Fruit fly (Drosophila melanogaster) whole organism, embryonic: ENCODE measurements around the gene cni.

Experiments
- Antp ChIP-seq: fragments of 200-800 bp; sonication (Bioruptor generic); optimal IDR thresholded peaks from 3 replicates; lab custom pipeline; 2016; ENCODE audit warnings: missing biosample characterization, missing genetic modification characterization
- CG10147 ChIP-seq: fragments of 200-800 bp; sonication (Bioruptor generic); optimal IDR thresholded peaks from 2 replicates; lab custom pipeline; 2019; ENCODE audit warnings: missing biosample characterization, mild to moderate bottlenecking, missing genetic modification characterization, moderate library complexity
- CG10366 ChIP-seq: fragments of 200-800 bp; sonication (Bioruptor generic); IDR thresholded peaks from 2 replicates; pipeline ENCODE4 v1.3.6; 2022; ENCODE audit warnings: missing biosample characterization, missing genetic modification characterization
- CG11456 ChIP-seq: fragments of 200-800 bp; sonication (Bioruptor generic); IDR thresholded peaks from 3 replicates; pipeline ENCODE4 v1.3.6; 2022; ENCODE audit warnings: missing biosample characterization, missing genetic modification characterization
- CG11695 ChIP-seq: fragments of 200-800 bp; sonication (Bioruptor generic); IDR thresholded peaks from 3 replicates; pipeline ENCODE4 v1.3.6; 2022; ENCODE audit warnings: missing biosample characterization, missing genetic modification characterization
- CG12236 ChIP-seq: fragments of 200-800 bp; sonication (Bioruptor generic); optimal IDR thresholded peaks from 2 replicates; lab custom pipeline; 2016; ENCODE audit warnings: missing biosample characterization, missing genetic modification characterization
- CG14050 ChIP-seq: fragments of 200-800 bp; sonication (Bioruptor generic); IDR thresholded peaks from 3 replicates; pipeline ENCODE4 v1.3.6; 2022; ENCODE audit warnings: missing biosample characterization, missing genetic modification characterization
- CG15011 ChIP-seq: fragments of 200-800 bp; sonication (Bioruptor generic); optimal IDR thresholded peaks from 3 replicates; lab custom pipeline; 2018; ENCODE audit warnings: missing biosample characterization, mild to moderate bottlenecking, missing genetic modification characterization
- CG1529 ChIP-seq: fragments of 200-800 bp; sonication (Bioruptor generic); optimal IDR thresholded peaks from 3 replicates; lab custom pipeline; 2018; ENCODE audit warnings: missing biosample characterization, missing genetic modification characterization
- CG15601 ChIP-seq: fragments of 200-800 bp; sonication (Bioruptor generic); optimal IDR thresholded peaks from 3 replicates; lab custom pipeline; 2019; ENCODE audit warnings: missing biosample characterization, mild to moderate bottlenecking, missing genetic modification characterization, moderate library complexity
- CG1832 ChIP-seq: fragments of 200-800 bp; sonication (Bioruptor generic); optimal IDR thresholded peaks from 2 replicates; lab custom pipeline; 2017; ENCODE audit warnings: missing biosample characterization, mild to moderate bottlenecking, missing genetic modification characterization, inconsistent platforms
- CG18476 ChIP-seq: fragments of 200-800 bp; sonication (Bioruptor generic); optimal IDR thresholded peaks from 2 replicates; lab custom pipeline; 2016; ENCODE audit warnings: missing biosample characterization, mild to moderate bottlenecking, missing genetic modification characterization
- CG18599 ChIP-seq: fragments of 200-800 bp; sonication (Bioruptor generic); optimal IDR thresholded peaks from 3 replicates; lab custom pipeline; 2017; ENCODE audit warnings: missing biosample characterization, missing genetic modification characterization, mild to moderate bottlenecking, moderate library complexity, missing genetic modification reagents
- CG2120 ChIP-seq: fragments of 200-800 bp; sonication (Bioruptor generic); optimal IDR thresholded peaks from 3 replicates; lab custom pipeline; 2016; ENCODE audit warnings: missing biosample characterization, missing genetic modification characterization
- CG30403 ChIP-seq: fragments of 200-800 bp; sonication (Bioruptor generic); optimal IDR thresholded peaks from 3 replicates; lab custom pipeline; 2016; ENCODE audit warnings: missing biosample characterization, missing genetic modification characterization
- CG3281 ChIP-seq: fragments of 200-800 bp; sonication (Bioruptor generic); optimal IDR thresholded peaks from 3 replicates; lab custom pipeline; 2017; ENCODE audit warnings: missing biosample characterization, mild to moderate bottlenecking, missing genetic modification characterization
- CG34224 ChIP-seq: fragments of 200-800 bp; sonication (Bioruptor generic); IDR thresholded peaks from 3 replicates; pipeline ENCODE4 v1.3.6; 2022; ENCODE audit warnings: missing biosample characterization, missing genetic modification characterization; ENCODE audit not compliant: partially characterized antibody
- CG4360 ChIP-seq: fragments of 200-800 bp; sonication (Bioruptor generic); IDR thresholded peaks from 2 replicates; pipeline ENCODE4 v1.3.6; 2022; ENCODE audit warnings: missing biosample characterization, missing genetic modification characterization
- CG6254 ChIP-seq: fragments of 200-800 bp; sonication (Bioruptor generic); optimal IDR thresholded peaks from 3 replicates; lab custom pipeline; 2017; ENCODE audit warnings: mild to moderate bottlenecking, missing biosample characterization, missing genetic modification reagents, missing genetic modification characterization
- CG6813 ChIP-seq: fragments of 200-800 bp; sonication (Bioruptor generic); optimal IDR thresholded peaks from 2 replicates; lab custom pipeline; 2017; ENCODE audit warnings: missing biosample characterization, missing genetic modification characterization, mild to moderate bottlenecking, moderate library complexity, missing genetic modification reagents
- CG9437 ChIP-seq: fragments of 200-800 bp; sonication (Bioruptor generic); optimal IDR thresholded peaks from 2 replicates; lab custom pipeline; 2018; ENCODE audit warnings: missing biosample characterization, mild to moderate bottlenecking, missing genetic modification characterization
- D ChIP-seq, 2 experiments: fragments of 200-800 bp in 1 of 2; fragments of >200 bp in 1 of 2; sonication (Bioruptor generic) in 1 of 2; optimal IDR thresholded peaks; 2 replicates in 1 of 2; 3 replicates in 1 of 2; lab custom pipeline; 2017; ENCODE audit warnings: mild to moderate bottlenecking in 1 of 2, missing biosample characterization in 1 of 2, missing genetic modification characterization in 1 of 2, missing genetic modification reagents in 1 of 2
- Dip3 ChIP-seq: fragments of 200-800 bp; sonication (Bioruptor generic); optimal IDR thresholded peaks from 3 replicates; lab custom pipeline; 2016; ENCODE audit warnings: missing biosample characterization, missing genetic modification characterization
- Drgx ChIP-seq: fragments of 200-800 bp; sonication (Bioruptor generic); IDR thresholded peaks from 2 replicates; pipeline ENCODE4 v1.3.6; 2022; ENCODE audit warnings: missing biosample characterization, missing genetic modification characterization
- HLH54F ChIP-seq: fragments of 200-800 bp; sonication (Bioruptor generic); optimal IDR thresholded peaks from 3 replicates; lab custom pipeline; 2016; ENCODE audit warnings: missing biosample characterization, missing genetic modification characterization
- Hr3 ChIP-seq: fragments of 200-800 bp; sonication (Bioruptor generic); optimal IDR thresholded peaks from 3 replicates; lab custom pipeline; 2016; ENCODE audit warnings: missing biosample characterization, missing genetic modification characterization
- Med ChIP-seq: fragments of 200-800 bp; sonication (Bioruptor generic); peaks from one replicate; lab custom pipeline; 2016; ENCODE audit warnings: missing biosample characterization, missing genetic modification characterization, mild to moderate bottlenecking, inconsistent platforms, moderate library complexity
- Neu2 ChIP-seq: fragments of 200-800 bp; sonication (Bioruptor generic); optimal IDR thresholded peaks from 3 replicates; lab custom pipeline; 2016; ENCODE audit warnings: missing biosample characterization, missing genetic modification characterization, borderline replicate concordance
- Oli ChIP-seq: fragments of 200-800 bp; sonication (Bioruptor generic); optimal IDR thresholded peaks from 2 replicates; lab custom pipeline; 2018; ENCODE audit warnings: missing biosample characterization, mild to moderate bottlenecking, missing genetic modification characterization, moderate library complexity
- Pdp1 ChIP-seq, 2 experiments: fragments of 200-800 bp; sonication (Bioruptor generic); optimal IDR thresholded peaks; 3 replicates each; lab custom pipeline; 2016; ENCODE audit warnings: missing biosample characterization in 2 of 2, missing genetic modification characterization in 2 of 2, mild to moderate bottlenecking in 1 of 2, moderate library complexity in 1 of 2
- Rfx ChIP-seq: fragments of 200-800 bp; sonication (Bioruptor generic); IDR thresholded peaks from 2 replicates; pipeline ENCODE4 v1.3.6; 2022; ENCODE audit warnings: missing biosample characterization, missing genetic modification characterization
- Sox100B ChIP-seq: fragments of 200-800 bp; sonication (Bioruptor generic); optimal IDR thresholded peaks from 3 replicates; lab custom pipeline; 2018; ENCODE audit warnings: missing biosample characterization, mild to moderate bottlenecking, missing genetic modification characterization
- bsh ChIP-seq, 2 experiments: fragments of 200-800 bp; sonication (Bioruptor generic); optimal IDR thresholded peaks; 2 replicates each; lab custom pipeline; 2017 to 2018; ENCODE audit warnings: mild to moderate bottlenecking in 2 of 2, missing biosample characterization in 2 of 2, missing genetic modification characterization in 2 of 2, moderate library complexity in 1 of 2
- dysf ChIP-seq: fragments of 200-800 bp; sonication (Bioruptor generic); IDR thresholded peaks from 3 replicates; pipeline ENCODE4 v1.3.6; 2022; ENCODE audit warnings: missing biosample characterization, missing genetic modification characterization
- eyg ChIP-seq: fragments of 200-800 bp; sonication (Bioruptor generic); optimal IDR thresholded peaks from 3 replicates; lab custom pipeline; 2016; ENCODE audit warnings: missing biosample characterization, missing genetic modification characterization
- fd3F ChIP-seq: fragments of 200-800 bp; sonication (Bioruptor generic); optimal IDR thresholded peaks from 2 replicates; lab custom pipeline; 2018; ENCODE audit warnings: missing biosample characterization, mild to moderate bottlenecking, missing genetic modification characterization, moderate library complexity
- fd96Cb ChIP-seq: fragments of 200-800 bp; sonication (Bioruptor generic); optimal IDR thresholded peaks from 2 replicates; lab custom pipeline; 2018; ENCODE audit warnings: missing biosample characterization, mild to moderate bottlenecking, missing genetic modification characterization, moderate library complexity
- grau ChIP-seq: fragments of 200-800 bp; optimal IDR thresholded peaks from 3 replicates; lab custom pipeline; 2019; ENCODE audit warnings: missing biosample characterization, mild to moderate bottlenecking, missing genetic modification characterization, moderate library complexity
- gsb-n ChIP-seq: fragments of 200-800 bp; sonication (Bioruptor generic); optimal IDR thresholded peaks from 3 replicates; lab custom pipeline; 2018; ENCODE audit warnings: missing biosample characterization, mild to moderate bottlenecking, missing genetic modification characterization
- hkb ChIP-seq, 2 experiments: fragments of 200-800 bp in 1 of 2; fragments of >200 bp in 1 of 2; sonication (Bioruptor generic) in 1 of 2; IDR thresholded peaks in 1 of 2; optimal IDR thresholded peaks in 1 of 2; 2 replicates each; pipeline versions ENCODE4 v1.3.6 to Lab custom; 2017 to 2022; ENCODE audit warnings: missing biosample characterization in 1 of 2, missing genetic modification characterization in 1 of 2
- knrl ChIP-seq: fragments of 200-800 bp; sonication (Bioruptor generic); IDR thresholded peaks from 3 replicates; pipeline ENCODE4 v1.3.6; 2022; ENCODE audit warnings: missing biosample characterization, missing genetic modification characterization; ENCODE audit not compliant: partially characterized antibody
- lola ChIP-seq, 3 experiments: fragments of >200 bp in 2 of 3; fragments of 200-800 bp in 1 of 3; sonication (Bioruptor generic) in 1 of 3; optimal IDR thresholded peaks; 2 replicates each; lab custom pipeline; 2017 to 2019; ENCODE audit warnings: missing biosample characterization in 3 of 3, missing genetic modification characterization in 3 of 3, mild to moderate bottlenecking in 1 of 3, moderate library complexity in 1 of 3
- mirr ChIP-seq: fragments of 200-800 bp; sonication (Bioruptor generic); optimal IDR thresholded peaks from 3 replicates; lab custom pipeline; 2018; ENCODE audit warnings: missing biosample characterization, mild to moderate bottlenecking, missing genetic modification characterization
- ranshi ChIP-seq: fragments of 200-800 bp; sonication (Bioruptor generic); IDR thresholded peaks from 2 replicates; pipeline ENCODE4 v1.3.6; 2022; ENCODE audit warnings: missing biosample characterization, missing genetic modification characterization
- scrt ChIP-seq: fragments of 200-800 bp; sonication (Bioruptor generic); optimal IDR thresholded peaks from 2 replicates; lab custom pipeline; 2018; ENCODE audit warnings: missing biosample characterization, mild to moderate bottlenecking, missing genetic modification characterization, moderate library complexity
- ssp ChIP-seq: fragments of 200-800 bp; sonication (Bioruptor generic); IDR thresholded peaks from 2 replicates; pipeline ENCODE4 v1.3.6; 2022; ENCODE audit warnings: missing biosample characterization, missing genetic modification characterization
- tap ChIP-seq: fragments of 200-800 bp; optimal IDR thresholded peaks from 3 replicates; lab custom pipeline; 2019; ENCODE audit warnings: missing biosample characterization, mild to moderate bottlenecking, missing genetic modification characterization, moderate library complexity
- tgo ChIP-seq: fragments of 200-800 bp; sonication (Bioruptor generic); IDR thresholded peaks from 3 replicates; pipeline ENCODE4 v1.3.6; 2022; ENCODE audit warnings: missing biosample characterization, missing genetic modification characterization

The cni gene

dm6 chr2L:16275809-16276178, 34.7 kb downstream of the cni start (continued):
- TF ChIP-seq CG4360 (GFP tag; lab: Robert Waterston, UW) (peak; percentile 33; the same call in 1 of the 2 replicates), grau (tag; lab: Kevin White, UChicago) (peak; percentile 64), CG6254 (GFP tag; lab: Kevin White, UChicago) (peak; percentile 24), CG6813 (GFP tag; lab: Kevin White, UChicago) (peak; percentile 60), Neu2 (GFP tag; lab: Kevin White, UChicago) (peak; percentile 78), D (optimal IDR thresholded peaks at IDR 0.05; lab: Kevin White, UChicago) (no peak), D (GFP tag; optimal IDR thresholded peaks at IDR 0.05; lab: Kevin White, UChicago) (peak; percentile 22), CG1529 (GFP tag; lab: Kevin White, UChicago) (peak; percentile 34), eyg (peak; percentile 42), hkb (optimal IDR thresholded peaks at IDR 0.05; lab: Kevin White, UChicago) (no peak), hkb (GFP tag; IDR thresholded peaks at IDR 0.05; lab: Robert Waterston, UW) (peak; percentile 36; the same call in 1 of the 2 replicates), HLH54F (GFP tag; lab: Kevin White, UChicago) (peak; percentile 30), CG14050 (GFP tag; lab: Robert Waterston, UW) (no peak), CG10366 (GFP tag; lab: Robert Waterston, UW) (peak; percentile 35), ssp (peak; percentile 18; the same call in 1 of the 2 replicates), tgo (GFP tag; lab: Robert Waterston, UW) (peak; percentile 49; the same call in 2 of the 3 replicates), fd96Cb (tag; lab: Kevin White, UChicago) (peak; percentile 38), CG15601 (peak; percentile 8), Antp (GFP tag; lab: Kevin White, UChicago) (no peak), CG34224 (GFP tag; lab: Robert Waterston, UW) (no peak), dysf (peak; percentile 68), mirr (GFP tag; lab: Kevin White, UChicago) (no peak), ranshi (GFP tag; lab: Robert Waterston, UW) (0 out of 2 replicates have a peak, but pooled peaks have one; percentile 18), CG18599 (GFP tag; lab: Kevin White, UChicago) (peak; percentile 86), Oli (tag; lab: Kevin White, UChicago) (peak; percentile 62), CG11695 (GFP tag; lab: Robert Waterston, UW) (0 out of 3 replicates have a peak, but pooled peaks have one; percentile 51), Sox100B (GFP tag; lab: Kevin White, UChicago) (peak; percentile 46), tap (tag; lab: Kevin White, UChicago) (no peak), CG2120 (GFP tag; lab: Kevin White, UChicago) (peak; percentile 72), Pdp1 (GFP tag; optimal IDR thresholded peaks at IDR 0.05; lab: Kevin White, UChicago) (peak in 1 of 2 experiments; percentile 24), Hr3 (GFP tag; lab: Kevin White, UChicago) (peak; percentile 16), CG11456 (GFP tag; lab: Robert Waterston, UW) (0 out of 3 replicates have a peak, but pooled peaks have one; percentile 18), Drgx (GFP tag; lab: Robert Waterston, UW) (peak; percentile 89), Rfx (GFP tag; lab: Robert Waterston, UW) (peak; percentile 57; the same call in 1 of the 2 replicates), lola (GFP tag; optimal IDR thresholded peaks at IDR 0.05; lab: Kevin White, UChicago) (peak in 1 of 3 experiments; percentile 28), CG15011 (GFP tag; lab: Kevin White, UChicago) (peak; percentile 7), CG9437 (GFP tag; lab: Kevin White, UChicago) (peak; percentile 24), CG30403 (peak; percentile 35), knrl (GFP tag; lab: Robert Waterston, UW) (no peak), CG18476 (GFP tag; lab: Kevin White, UChicago) (peak; percentile 47), bsh (GFP tag; optimal IDR thresholded peaks at IDR 0.05; lab: Kevin White, UChicago) (peak in 1 of 2 experiments; percentile 41), Med (peak; percentile 84), Dip3 (GFP tag; lab: Kevin White, UChicago) (peak; percentile 19), CG12236 (no peak), scrt (peak; percentile 50), gsb-n (tag; lab: Kevin White, UChicago) (peak; percentile 2), fd3F (peak; percentile 2), CG3281 (peak; percentile 76), CG1832 (GFP tag; lab: Kevin White, UChicago) (no peak), CG10147 (GFP tag; lab: Kevin White, UChicago) (peak; percentile 50)
